Worm (Caenorhabditis elegans): ENCODE data around the gene srx-62.

ce11 chrV:3985104-3985503 lies 10.6 kb downstream of the srx-62 start:
- no peak for TF ChIP-seq nhr-43 (tag; optimal IDR thresholded peaks at IDR 0.05; ENCODE audit: poor library complexity, severe bottlenecking)
- no peak for TF ChIP-seq tbx-2 (tag; optimal IDR thresholded peaks at IDR 0.05)
- TF ChIP-seq ceh-9 (tag; optimal IDR thresholded peaks at IDR 0.05): no peak
- no peak for TF ChIP-seq daf-12 (tag; optimal IDR thresholded peaks at IDR 0.05)
- no peak for TF ChIP-seq fos-1 (tag; optimal IDR thresholded peaks at IDR 0.05)
- no peak for TF ChIP-seq ztf-11 (tag; optimal IDR thresholded peaks at IDR 0.05)
- no peak for TF ChIP-seq fkh-10 (GFP tag; optimal IDR thresholded peaks at IDR 0.05)
- TF ChIP-seq ceh-28 (tag; optimal IDR thresholded peaks at IDR 0.05): no peak
- TF ChIP-seq nhr-11 (tag; optimal IDR thresholded peaks at IDR 0.05): no peak
